Fruit fly (Drosophila melanogaster) whole organism, embryonic: ENCODE data around the gene CG10638.
A peak's percentile ranks its signal among the peaks of the same experiment; 100 is the strongest.

Experiments
- BtbVII ChIP-seq: fragments of 200-800 bp; sonication (Bioruptor generic); optimal IDR thresholded peaks from 3 replicates; lab custom pipeline; 2017; ENCODE audit warnings: missing biosample characterization, mild to moderate bottlenecking, missing genetic modification characterization
- CG13894 ChIP-seq: fragments of 200-800 bp; sonication (Bioruptor generic); optimal IDR thresholded peaks from 3 replicates; lab custom pipeline; 2018; ENCODE audit warnings: missing biosample characterization, mild to moderate bottlenecking, missing genetic modification characterization, moderate library complexity
- CG14965 ChIP-seq: fragments of 200-800 bp; sonication (Bioruptor generic); optimal IDR thresholded peaks from 2 replicates; lab custom pipeline; 2016; ENCODE audit warnings: missing biosample characterization, missing genetic modification characterization, borderline replicate concordance
- CG15601 ChIP-seq: fragments of 200-800 bp; sonication (Bioruptor generic); optimal IDR thresholded peaks from 3 replicates; lab custom pipeline; 2019; ENCODE audit warnings: missing biosample characterization, mild to moderate bottlenecking, missing genetic modification characterization, moderate library complexity
- CG1602 ChIP-seq: fragments of 200-800 bp; sonication (Bioruptor generic); optimal IDR thresholded peaks from 3 replicates; lab custom pipeline; 2016; ENCODE audit warnings: missing biosample characterization, missing genetic modification characterization
- CG18262 ChIP-seq: fragments of 200-800 bp; optimal IDR thresholded peaks from 3 replicates; lab custom pipeline; 2019; ENCODE audit warnings: missing biosample characterization, mild to moderate bottlenecking, missing genetic modification characterization, moderate library complexity
- CG18599 ChIP-seq: fragments of 200-800 bp; sonication (Bioruptor generic); optimal IDR thresholded peaks from 3 replicates; lab custom pipeline; 2017; ENCODE audit warnings: missing biosample characterization, missing genetic modification characterization, mild to moderate bottlenecking, moderate library complexity, missing genetic modification reagents
- CG31441 ChIP-seq: fragments of 200-800 bp; sonication (Bioruptor generic); IDR thresholded peaks from 2 replicates; pipeline ENCODE4 v1.3.6; 2022; ENCODE audit warnings: missing biosample characterization, missing genetic modification characterization
- CG33213 ChIP-seq: fragments of 200-800 bp; sonication (Bioruptor generic); optimal IDR thresholded peaks from 3 replicates; lab custom pipeline; 2016; ENCODE audit warnings: missing biosample characterization, missing genetic modification characterization
- CG34376 ChIP-seq: fragments of 200-800 bp; sonication (Bioruptor generic); optimal IDR thresholded peaks from 2 replicates; lab custom pipeline; 2018; ENCODE audit warnings: missing biosample characterization, mild to moderate bottlenecking, missing genetic modification characterization
- CG42726 ChIP-seq: fragments of 200-800 bp; sonication (Bioruptor generic); IDR thresholded peaks from 2 replicates; pipeline ENCODE4 v1.3.6; 2022; ENCODE audit warnings: missing biosample characterization, missing genetic modification characterization; ENCODE audit not compliant: partially characterized antibody
- CG4360 ChIP-seq: fragments of 200-800 bp; sonication (Bioruptor generic); IDR thresholded peaks from 2 replicates; pipeline ENCODE4 v1.3.6; 2022; ENCODE audit warnings: missing biosample characterization, missing genetic modification characterization
- CG6854 ChIP-seq: fragments of 200-800 bp; sonication (Bioruptor generic); optimal IDR thresholded peaks from 3 replicates; lab custom pipeline; 2017; ENCODE audit warnings: missing biosample characterization, mild to moderate bottlenecking, missing genetic modification characterization
- CG7987 ChIP-seq: fragments of 200-800 bp; sonication (Bioruptor generic); optimal IDR thresholded peaks from 2 replicates; lab custom pipeline; 2018; ENCODE audit warnings: missing biosample characterization, mild to moderate bottlenecking, missing genetic modification characterization, moderate library complexity
- CG9437 ChIP-seq: fragments of 200-800 bp; sonication (Bioruptor generic); optimal IDR thresholded peaks from 2 replicates; lab custom pipeline; 2018; ENCODE audit warnings: missing biosample characterization, mild to moderate bottlenecking, missing genetic modification characterization
- CoRest ChIP-seq: fragments of 200-800 bp; sonication (Bioruptor generic); optimal IDR thresholded peaks from 3 replicates; lab custom pipeline; 2018; ENCODE audit warnings: missing biosample characterization, mild to moderate bottlenecking, missing genetic modification characterization, moderate library complexity
- Doc3 ChIP-seq: fragments of 200-800 bp; sonication (Bioruptor generic); IDR thresholded peaks from 3 replicates; pipeline ENCODE4 v1.3.6; 2022; ENCODE audit warnings: missing biosample characterization, missing genetic modification characterization; ENCODE audit not compliant: partially characterized antibody
- Dref ChIP-seq: fragments of 200-800 bp; sonication (Bioruptor generic); IDR thresholded peaks from 2 replicates; pipeline ENCODE4 v1.3.6; 2022; ENCODE audit warnings: missing biosample characterization, missing genetic modification characterization
- H15 ChIP-seq: fragments of 200-800 bp; sonication (Bioruptor generic); IDR thresholded peaks from 3 replicates; pipeline ENCODE4 v1.3.6; 2022; ENCODE audit warnings: missing biosample characterization, missing genetic modification characterization
- HLH54F ChIP-seq: fragments of 200-800 bp; sonication (Bioruptor generic); optimal IDR thresholded peaks from 3 replicates; lab custom pipeline; 2016; ENCODE audit warnings: missing biosample characterization, missing genetic modification characterization
- HLHmδ ChIP-seq: fragments of 200-800 bp; sonication (Bioruptor generic); optimal IDR thresholded peaks from 2 replicates; lab custom pipeline; 2018; ENCODE audit warnings: missing biosample characterization, mild to moderate bottlenecking, missing genetic modification characterization, moderate library complexity
- HmgD ChIP-seq: fragments of 200-800 bp; sonication (Bioruptor generic); optimal IDR thresholded peaks from 3 replicates; lab custom pipeline; 2016; ENCODE audit warnings: missing biosample characterization, missing genetic modification characterization
- Hr39 ChIP-seq: fragments of >200 bp; optimal IDR thresholded peaks from 2 replicates; lab custom pipeline; 2017
- Hr51 ChIP-seq, 2 experiments: fragments of 200-800 bp; sonication (Bioruptor generic); optimal IDR thresholded peaks; 2 replicates in 1 of 2; 3 replicates in 1 of 2; lab custom pipeline; 2016 to 2018; ENCODE audit warnings: missing biosample characterization in 2 of 2, missing genetic modification characterization in 2 of 2, mild to moderate bottlenecking in 1 of 2, moderate library complexity in 1 of 2
- Lim3 ChIP-seq: fragments of 200-800 bp; sonication (Bioruptor generic); IDR thresholded peaks from 2 replicates; pipeline ENCODE4 v1.3.6; 2022; ENCODE audit warnings: missing biosample characterization, missing genetic modification characterization
- MBD-R2 ChIP-seq: fragments of 200-800 bp; sonication (Bioruptor generic); IDR thresholded peaks from 2 replicates; pipeline ENCODE4 v1.3.6; 2022; ENCODE audit warnings: missing biosample characterization, missing genetic modification characterization
- Nf-YB ChIP-seq: fragments of 200-800 bp; sonication (Bioruptor generic); optimal IDR thresholded peaks from 3 replicates; lab custom pipeline; 2019; ENCODE audit warnings: missing biosample characterization, mild to moderate bottlenecking, missing genetic modification characterization, moderate library complexity
- Ravus ChIP-seq: fragments of 200-800 bp; sonication (Bioruptor generic); IDR thresholded peaks from 2 replicates; pipeline ENCODE4 v1.3.6; 2022; ENCODE audit warnings: missing biosample characterization, missing genetic modification characterization
- Side ChIP-seq: fragments of 200-800 bp; sonication (Bioruptor generic); optimal IDR thresholded peaks from 2 replicates; lab custom pipeline; 2016; ENCODE audit warnings: missing biosample characterization, missing genetic modification characterization
- Spps ChIP-seq: fragments of 200-800 bp; sonication (Bioruptor generic); optimal IDR thresholded peaks from 2 replicates; lab custom pipeline; 2018; ENCODE audit warnings: missing biosample characterization, mild to moderate bottlenecking, missing genetic modification characterization
- Sry-δ ChIP-seq: fragments of 200-800 bp; sonication (Bioruptor generic); optimal IDR thresholded peaks from 2 replicates; lab custom pipeline; 2016; ENCODE audit warnings: missing biosample characterization, missing genetic modification characterization
- ase ChIP-seq: fragments of 200-800 bp; sonication (Bioruptor generic); IDR thresholded peaks from 3 replicates; pipeline ENCODE4 v1.3.6; 2022; ENCODE audit warnings: missing biosample characterization, missing genetic modification characterization
- bab2 ChIP-seq: fragments of 200-800 bp; sonication (Bioruptor generic); optimal IDR thresholded peaks from 2 replicates; lab custom pipeline; 2016; ENCODE audit warnings: missing biosample characterization, missing genetic modification characterization
- caup ChIP-seq: fragments of 200-800 bp; sonication (Bioruptor generic); optimal IDR thresholded peaks from 3 replicates; lab custom pipeline; 2017; ENCODE audit warnings: missing biosample characterization, mild to moderate bottlenecking, missing genetic modification characterization, moderate library complexity; ENCODE audit not compliant: severe bottlenecking
- chn ChIP-seq: fragments of 200-800 bp; sonication (Bioruptor generic); optimal IDR thresholded peaks from 2 replicates; lab custom pipeline; 2016; ENCODE audit warnings: missing biosample characterization, missing genetic modification characterization
- da ChIP-seq: fragments of 200-800 bp; sonication (Bioruptor generic); optimal IDR thresholded peaks from 2 replicates; lab custom pipeline; 2016; ENCODE audit warnings: missing biosample characterization, missing genetic modification characterization
- dati ChIP-seq: fragments of 200-800 bp; sonication (Bioruptor generic); IDR thresholded peaks from 2 replicates; pipeline ENCODE4 v1.3.6; 2022; ENCODE audit warnings: missing biosample characterization, missing genetic modification characterization
- dm ChIP-seq: fragments of 200-800 bp; sonication (Bioruptor generic); optimal IDR thresholded peaks from 3 replicates; lab custom pipeline; 2016; ENCODE audit warnings: missing biosample characterization, missing genetic modification characterization
- dpn ChIP-seq, 2 experiments: fragments of 200-800 bp; sonication (Bioruptor generic); optimal IDR thresholded peaks; 3 replicates each; lab custom pipeline; 2016; ENCODE audit warnings: missing biosample characterization in 2 of 2, missing genetic modification characterization in 2 of 2
- ems ChIP-seq: fragments of 200-800 bp; sonication (Bioruptor generic); optimal IDR thresholded peaks from 3 replicates; lab custom pipeline; 2016; ENCODE audit warnings: missing biosample characterization, missing genetic modification characterization
- gt ChIP-seq: fragments of 200-800 bp; sonication (Bioruptor generic); IDR thresholded peaks from 2 replicates; pipeline ENCODE4 v1.3.6; 2022; ENCODE audit warnings: missing biosample characterization, missing genetic modification characterization
- h ChIP-seq: fragments of >200 bp; optimal IDR thresholded peaks from 2 replicates; lab custom pipeline; 2017
- luna ChIP-seq: fragments of 200-800 bp; sonication (Bioruptor generic); optimal IDR thresholded peaks from 2 replicates; lab custom pipeline; 2016; ENCODE audit warnings: missing biosample characterization, missing genetic modification characterization
- maf-S ChIP-seq: fragments of 200-800 bp; sonication (Bioruptor generic); optimal IDR thresholded peaks from 2 replicates; lab custom pipeline; 2016; ENCODE audit warnings: missing biosample characterization, missing genetic modification characterization
- onecut ChIP-seq: fragments of 200-800 bp; sonication (Bioruptor generic); IDR thresholded peaks from 2 replicates; pipeline ENCODE4 v1.3.6; 2022; ENCODE audit warnings: missing biosample characterization, missing genetic modification characterization
- org-1 ChIP-seq: fragments of 200-800 bp; sonication (Bioruptor generic); optimal IDR thresholded peaks from 2 replicates; lab custom pipeline; 2017; ENCODE audit warnings: missing biosample characterization, missing genetic modification characterization
- psq ChIP-seq: fragments of 200-800 bp; sonication (Bioruptor generic); optimal IDR thresholded peaks from 2 replicates; lab custom pipeline; 2017; ENCODE audit warnings: missing biosample characterization, missing genetic modification characterization
- rib ChIP-seq: fragments of 200-800 bp; sonication (Bioruptor generic); IDR thresholded peaks from 2 replicates; pipeline ENCODE4 v1.3.6; 2022; ENCODE audit warnings: missing biosample characterization, missing genetic modification characterization
- ro ChIP-seq: fragments of 200-800 bp; sonication (Bioruptor generic); IDR thresholded peaks from 2 replicates; pipeline ENCODE4 v1.3.6; 2022; ENCODE audit warnings: missing biosample characterization, missing genetic modification characterization
- vfl ChIP-seq: fragments of 200-800 bp; sonication (Bioruptor generic); optimal IDR thresholded peaks from 2 replicates; lab custom pipeline; 2016; ENCODE audit warnings: missing biosample characterization, missing genetic modification characterization
- zfh2 ChIP-seq: fragments of 200-800 bp; sonication (Bioruptor generic); optimal IDR thresholded peaks from 2 replicates; lab custom pipeline; 2016; ENCODE audit warnings: missing biosample characterization, missing genetic modification characterization

CG10638 gene

DNA sequence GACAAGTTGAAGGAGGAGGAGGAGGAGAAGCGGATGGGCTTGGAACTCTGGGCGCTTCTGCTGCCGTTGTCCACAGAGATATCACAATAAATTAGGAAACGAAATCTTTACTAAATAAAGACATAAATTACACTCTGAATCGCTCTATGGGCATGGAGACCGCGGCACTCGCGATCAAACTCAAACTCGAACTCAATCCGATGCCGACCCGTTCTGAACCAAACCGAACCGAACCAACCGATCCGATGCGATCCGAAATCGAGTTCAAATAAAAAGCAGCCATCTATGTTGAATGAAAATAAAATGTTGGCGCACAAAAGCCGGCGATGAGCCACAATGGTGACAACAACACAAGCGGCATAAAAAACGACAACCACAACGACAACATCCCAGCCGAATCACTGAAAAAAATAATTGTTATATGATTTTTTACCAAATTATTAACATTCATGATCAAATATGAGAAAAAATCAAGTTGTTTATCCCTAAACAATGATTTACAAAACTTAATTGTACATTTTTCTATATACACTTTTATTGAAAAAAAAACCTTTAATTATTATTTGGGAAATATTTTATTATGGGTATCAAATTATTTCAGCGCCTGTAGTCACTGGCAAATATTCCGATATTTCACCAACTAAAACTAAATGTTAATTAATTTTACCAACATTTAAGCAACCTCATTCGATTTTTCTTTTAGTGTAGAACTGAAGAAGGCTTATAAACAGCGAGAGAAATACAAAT, 44.0 kb downstream of the CG10638 start (continued):
- TF ChIP-seq HLH54F (GFP tag; lab: Kevin White, UChicago) (no peak), CG18599 (peak; percentile 46), CG18262 (tag; lab: Kevin White, UChicago) (peak; percentile 96), CG7987 (GFP tag; lab: Kevin White, UChicago) (no peak), zfh2 (GFP tag; lab: Kevin White, UChicago) (no peak), CG14965 (GFP tag; lab: Kevin White, UChicago) (no peak), bab2 (GFP tag; lab: Kevin White, UChicago) (peak; percentile 33), HmgD (no peak), da (no peak), CG13894 (tag; lab: Kevin White, UChicago) (no peak), luna (GFP tag; lab: Kevin White, UChicago) (no peak), Doc3 (GFP tag; lab: Robert Waterston, UW) (no peak), HLHmδ (no peak), Nf-YB (GFP tag; lab: Kevin White, UChicago) (peak; percentile 75), psq (GFP tag; lab: Kevin White, UChicago) (peak; percentile 41), Side (GFP tag; lab: Kevin White, UChicago) (peak; percentile 36), H15 (GFP tag; lab: Robert Waterston, UW) (no peak), chn (GFP tag; lab: Kevin White, UChicago) (peak; percentile 29), Spps (tag; lab: Kevin White, UChicago) (peak; percentile 91), Lim3 (GFP tag; lab: Robert Waterston, UW) (no peak), caup (GFP tag; lab: Kevin White, UChicago) (peak; percentile 42), h (no peak), BtbVII (peak; percentile 50), Hr51 (GFP tag; optimal IDR thresholded peaks at IDR 0.05; lab: Kevin White, UChicago) (peak; percentile 40 to 85), dm (peak; percentile 17), vfl (no peak), maf-S (GFP tag; lab: Kevin White, UChicago) (peak; percentile 8), rib (GFP tag; lab: Robert Waterston, UW) (no peak), CG34376 (GFP tag; lab: Kevin White, UChicago) (no peak), CG33213 (GFP tag; lab: Kevin White, UChicago) (no peak), CG4360 (GFP tag; lab: Robert Waterston, UW) (0 out of 2 replicates have a peak, but pooled peaks have one; percentile 6), Hr39 (lab: Kevin White, UChicago) (no peak), CG31441 (peak; percentile 98), CoRest (tag; lab: Kevin White, UChicago) (peak; percentile 92), Ravus (GFP tag; lab: Robert Waterston, UW) (no peak), dpn (GFP tag; optimal IDR thresholded peaks at IDR 0.05; lab: Kevin White, UChicago) (peak; percentile 52 to 69), dati (GFP tag; lab: Robert Waterston, UW) (no peak; the same call in 1 of the 2 replicates), CG42726 (GFP tag; lab: Robert Waterston, UW) (no peak), ro (no peak), ems (GFP tag; lab: Kevin White, UChicago) (no peak), Sry-δ (GFP tag; lab: Kevin White, UChicago) (no peak), CG1602 (GFP tag; lab: Kevin White, UChicago) (peak; percentile 77), onecut (GFP tag; lab: Robert Waterston, UW) (peak; percentile 36; the same call in 1 of the 2 replicates), MBD-R2 (GFP tag; lab: Robert Waterston, UW) (no peak), CG9437 (GFP tag; lab: Kevin White, UChicago) (peak; percentile 79), gt (GFP tag; lab: Robert Waterston, UW) (no peak), Dref (GFP tag; lab: Robert Waterston, UW) (no peak), CG15601 (peak; percentile 89), ase (GFP tag; lab: Robert Waterston, UW) (peak; percentile 24; the same call in 1 of the 3 replicates), CG6854 (GFP tag; lab: Kevin White, UChicago) (peak; percentile 51), org-1 (peak; percentile 71)
